Worm (Caenorhabditis elegans) whole organism, L2 larva: Measurements from ENCODE around the gene nep-5.

Source experiments
- alr-1 ChIP-seq: fragments of 150-350 bp; optimal IDR thresholded peaks from 2 replicates; lab custom pipeline; 2014; ENCODE audit warnings: missing biosample characterization, missing genetic modification characterization
- aly-2 ChIP-seq: fragments of 150-350 bp; optimal IDR thresholded peaks from 2 replicates; lab custom pipeline; 2014; ENCODE audit warnings: missing biosample characterization, missing genetic modification characterization
- ama-1 ChIP-seq: fragments of 150-350 bp; optimal IDR thresholded peaks from 2 replicates; lab custom pipeline; 2018; ENCODE audit warnings: inconsistent platforms
- ceh-16 ChIP-seq: fragments of 150-350 bp; optimal IDR thresholded peaks from 2 replicates; lab custom pipeline; 2014; ENCODE audit warnings: missing biosample characterization, missing genetic modification characterization
- lin-39 ChIP-seq: fragments of 150-350 bp; optimal IDR thresholded peaks from 2 replicates; lab custom pipeline; 2014; ENCODE audit warnings: missing biosample characterization, missing genetic modification reagents, missing genetic modification characterization
- nhr-10 ChIP-seq: sonication (generic microtip); optimal IDR thresholded peaks from 2 replicates; lab custom pipeline; 2017; ENCODE audit warnings: missing biosample characterization, missing genetic modification characterization
- nhr-12 ChIP-seq: fragments of 150-350 bp; optimal IDR thresholded peaks from 2 replicates; lab custom pipeline; 2014; ENCODE audit warnings: missing biosample characterization, missing genetic modification characterization
- nhr-237 ChIP-seq: fragments of 150-350 bp; optimal IDR thresholded peaks from 2 replicates; lab custom pipeline; 2014; ENCODE audit warnings: missing biosample characterization, missing genetic modification characterization
- nhr-77 ChIP-seq: fragments of 150-350 bp; optimal IDR thresholded peaks from 2 replicates; lab custom pipeline; 2014; ENCODE audit warnings: missing biosample characterization, missing genetic modification characterization
- peb-1 ChIP-seq: fragments of 150-350 bp; optimal IDR thresholded peaks from 2 replicates; lab custom pipeline; 2014; ENCODE audit warnings: missing biosample characterization, missing genetic modification characterization
- snpc-4 ChIP-seq: fragments of 150-350 bp; optimal IDR thresholded peaks from 2 replicates; lab custom pipeline; 2014; ENCODE audit warnings: missing biosample characterization, missing genetic modification characterization
- unc-55 ChIP-seq: fragments of 150-350 bp; sonication (generic microtip); optimal IDR thresholded peaks from 3 replicates; lab custom pipeline; 2014; ENCODE audit warnings: missing biosample characterization, missing genetic modification reagents, missing genetic modification characterization
- ztf-11 ChIP-seq: sonication (generic microtip); optimal IDR thresholded peaks from 2 replicates; lab custom pipeline; 2017; ENCODE audit warnings: missing biosample characterization, missing genetic modification characterization

DNA sequence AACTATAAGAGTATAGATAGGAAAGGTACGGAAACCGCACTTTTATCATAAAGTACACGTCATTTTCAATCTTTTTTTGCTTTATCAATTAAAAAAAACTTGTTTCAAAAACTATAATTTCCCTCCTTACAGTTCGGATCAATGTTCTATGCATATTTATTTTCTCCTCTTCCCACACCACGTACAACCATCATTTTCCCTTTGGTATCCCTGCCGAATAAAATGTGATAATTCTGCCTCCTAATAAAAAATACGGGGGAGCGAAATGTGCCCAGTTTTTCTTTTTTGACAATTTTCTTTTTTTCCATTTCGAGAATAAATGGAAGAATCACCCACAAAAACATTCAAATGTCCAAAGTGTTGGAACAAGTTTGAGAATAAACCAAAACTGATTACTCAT is 27.6 kb downstream of the nep-5 start, which contains the start of gene ZK177.3:
- TF ChIP-seq lin-39 (tag; lab: Kevin White, UChicago), result no peak
- TF ChIP-seq peb-1, result no peak
- TF ChIP-seq nhr-12 (tag; lab: Kevin White, UChicago), result no peak
- TF ChIP-seq nhr-10 (tag; lab: Kevin White, UChicago), result no peak
- no peak for TF ChIP-seq ztf-11 (tag; lab: Kevin White, UChicago)
- TF ChIP-seq nhr-77 (tag; lab: Kevin White, UChicago), result no peak
- TF ChIP-seq ceh-16 (tag; lab: Kevin White, UChicago), result no peak
- TF ChIP-seq aly-2 (tag; lab: Kevin White, UChicago), result no peak
- TF ChIP-seq alr-1, result no peak
- no peak for TF ChIP-seq snpc-4 (tag; lab: Kevin White, UChicago)
- no peak for TF ChIP-seq ama-1 (lab: Kevin White, UChicago)
- no peak for TF ChIP-seq nhr-237 (tag; lab: Kevin White, UChicago)
- no peak for TF ChIP-seq unc-55
